Worm (Caenorhabditis elegans) whole organism, midembryonic: Measurements from ENCODE around the gene ugt-55.

Experiments used
- T22C8.4 ChIP-seq: fragments of 200-800 bp; sonication (Bioruptor generic); IDR thresholded peaks from 2 replicates; pipeline ENCODE4 v1.3.6; 2022; ENCODE audit warnings: missing genetic modification characterization, missing compliant biosample characterization
- cog-1 ChIP-seq: sonication (generic microtip); optimal IDR thresholded peaks from 2 replicates; lab custom pipeline; 2016; ENCODE audit warnings: missing genetic modification characterization, missing compliant biosample characterization
- flt-1 ChIP-seq: fragments of 200-800 bp; sonication (Bioruptor generic); IDR thresholded peaks from 2 replicates; pipeline ENCODE4 v1.3.6; 2022; ENCODE audit warnings: missing genetic modification characterization, missing compliant biosample characterization
- klf-2 ChIP-seq: fragments of 200-800 bp; sonication (Bioruptor generic); conservative IDR thresholded peaks from 2 replicates; pipeline ENCODE4 v1.3.6; 2022; ENCODE audit warnings: missing genetic modification reagents, missing genetic modification characterization, missing compliant biosample characterization
- med-1 ChIP-seq: sonication (generic microtip); optimal IDR thresholded peaks from 2 replicates; lab custom pipeline; 2017; ENCODE audit warnings: missing genetic modification characterization, mild to moderate bottlenecking, missing compliant biosample characterization, antibody characterized with exemption, missing genetic modification reagents; ENCODE audit not compliant: insufficient read depth
- ref-1 ChIP-seq: fragments of 200-800 bp; sonication (Bioruptor generic); conservative IDR thresholded peaks from 2 replicates; pipeline ENCODE4 v1.3.6; 2022; ENCODE audit warnings: missing genetic modification reagents, missing genetic modification characterization, missing compliant biosample characterization
- tab-1 ChIP-seq: fragments of 200-800 bp; sonication (Bioruptor generic); IDR thresholded peaks from 2 replicates; pipeline ENCODE4 v1.3.6; 2022; ENCODE audit warnings: missing genetic modification characterization, missing compliant biosample characterization
- ztf-23 ChIP-seq: fragments of 200-800 bp; sonication (Bioruptor generic); IDR thresholded peaks from 2 replicates; pipeline ENCODE4 v1.3.6; 2022; ENCODE audit warnings: missing genetic modification reagents, missing genetic modification characterization, missing compliant biosample characterization
- ztf-29 ChIP-seq: fragments of 200-800 bp; sonication (Bioruptor generic); IDR thresholded peaks from 2 replicates; pipeline ENCODE4 v1.3.6; 2022; ENCODE audit warnings: missing genetic modification reagents, missing genetic modification characterization, missing compliant biosample characterization

Gene ugt-55

DNA sequence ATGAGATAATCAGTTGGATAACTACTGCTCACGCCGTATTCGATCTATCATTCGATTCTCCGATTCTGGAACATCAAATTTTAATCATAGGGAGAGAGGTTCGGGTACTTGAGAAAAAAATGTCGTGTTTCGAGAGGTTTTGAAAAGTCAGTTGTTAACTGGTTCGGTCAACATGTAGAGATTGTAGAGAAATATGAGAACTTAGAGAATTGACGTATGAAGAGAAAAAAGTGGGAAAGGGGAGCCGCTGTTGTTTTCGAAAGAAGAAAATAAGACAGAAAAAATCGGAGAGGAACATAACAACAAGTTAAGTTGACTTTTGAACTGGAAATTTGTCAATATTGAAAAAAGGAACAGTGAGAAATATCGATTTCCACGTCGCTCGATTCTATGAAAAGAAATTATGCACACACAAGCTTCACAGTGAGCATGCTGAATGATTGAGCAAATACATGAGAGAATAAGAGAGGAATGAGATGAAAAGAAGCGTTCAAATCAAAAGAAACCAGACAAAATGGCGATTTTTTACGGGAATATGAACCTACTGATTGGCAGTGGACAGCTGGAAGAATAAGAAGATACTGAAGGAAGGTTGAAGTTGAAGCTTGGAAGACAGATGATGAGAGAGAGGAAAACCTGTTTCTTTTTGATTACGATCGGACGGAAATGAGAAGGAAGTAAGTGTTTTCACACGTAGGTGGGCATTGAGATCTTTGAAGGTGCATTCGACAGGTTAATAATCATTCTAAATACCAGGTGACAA lies 11.3 kb upstream of the ugt-55 start, which contains the start of the genes T04H1.13, slfl-5 and rad-50:
T04H1.13 (minus strand) TSS at position 51 of the 763 bp plus-strand sequence.
slfl-5 (minus strand) TSS at position 65 of the 763 bp plus-strand sequence.
rad-50 (plus strand) TSS at position 667 of the 763 bp plus-strand sequence.
- TF ChIP-seq ref-1 (GFP tag; lab: Robert Waterston, UW) (no peak), ztf-29 (GFP tag; lab: Robert Waterston, UW) (no peak)

DNA sequence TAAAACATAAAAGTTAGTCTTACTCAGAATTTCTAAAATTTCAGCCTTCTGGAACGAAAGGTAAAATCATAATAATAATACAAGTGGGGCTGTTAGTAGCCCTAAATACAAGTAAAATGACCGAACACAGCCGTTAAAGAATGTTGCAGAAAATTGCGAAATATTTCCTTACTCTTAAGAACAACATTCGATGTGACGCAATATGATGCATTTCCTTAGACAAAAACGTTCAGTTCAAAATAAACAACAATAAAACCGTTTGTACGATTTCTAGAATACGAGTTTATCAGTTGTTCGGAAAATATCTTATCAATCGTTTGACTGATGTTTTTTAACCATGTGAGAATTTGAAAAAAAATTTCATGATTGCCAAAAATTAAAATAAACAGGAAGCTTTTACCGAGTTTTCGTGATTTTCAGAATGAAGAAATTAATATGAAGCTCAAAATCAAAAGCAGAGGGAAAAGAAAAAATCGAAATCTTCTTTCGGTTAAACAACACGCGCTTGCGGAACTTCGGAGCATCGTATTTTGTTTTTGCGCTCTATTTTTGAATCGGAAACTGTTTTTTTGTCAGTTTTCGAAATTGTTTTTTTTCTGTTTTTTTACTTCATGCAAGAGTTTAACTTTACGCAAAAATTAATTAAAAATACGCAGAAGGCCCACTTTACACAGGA lies 10.6 kb upstream of the ugt-55 start:
- TF ChIP-seq tab-1 (GFP tag; lab: Robert Waterston, UW) = no peak
- TF ChIP-seq med-1 (GFP tag; lab: Kevin White, UChicago) = no peak

DNA sequence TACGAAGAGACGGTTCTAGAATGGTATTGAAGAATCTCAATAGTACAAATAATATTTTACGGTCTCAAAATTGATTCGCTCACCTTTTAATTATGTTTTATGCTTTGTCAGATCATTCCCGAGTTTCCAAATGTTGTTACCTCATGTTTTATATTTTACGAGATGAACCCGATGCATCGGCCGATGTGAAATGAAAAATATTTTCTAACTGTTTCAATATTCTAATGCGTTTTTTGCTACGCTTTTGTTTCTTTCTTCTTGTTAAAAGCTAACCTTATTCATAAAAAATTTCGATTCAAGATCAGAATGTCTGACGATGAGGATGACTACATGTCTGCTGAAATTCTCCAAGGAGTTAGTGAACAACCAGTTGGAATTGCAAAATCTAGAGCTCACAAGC lies 5.5 kb upstream of the ugt-55 start, which contains the start of gene T04H1.5:
T04H1.5 (plus strand) TSS at position 301 of the 400 bp plus-strand sequence.
- TF ChIP-seq med-1 (GFP tag; lab: Kevin White, UChicago) (no peak), ztf-29 (GFP tag; lab: Robert Waterston, UW) (no peak), flt-1 (GFP tag; lab: Robert Waterston, UW) (no peak), ztf-23 (no peak), tab-1 (GFP tag; lab: Robert Waterston, UW) (no peak), cog-1 (tag; lab: Kevin White, UChicago) (no peak), T22C8.4 (no peak)

DNA sequence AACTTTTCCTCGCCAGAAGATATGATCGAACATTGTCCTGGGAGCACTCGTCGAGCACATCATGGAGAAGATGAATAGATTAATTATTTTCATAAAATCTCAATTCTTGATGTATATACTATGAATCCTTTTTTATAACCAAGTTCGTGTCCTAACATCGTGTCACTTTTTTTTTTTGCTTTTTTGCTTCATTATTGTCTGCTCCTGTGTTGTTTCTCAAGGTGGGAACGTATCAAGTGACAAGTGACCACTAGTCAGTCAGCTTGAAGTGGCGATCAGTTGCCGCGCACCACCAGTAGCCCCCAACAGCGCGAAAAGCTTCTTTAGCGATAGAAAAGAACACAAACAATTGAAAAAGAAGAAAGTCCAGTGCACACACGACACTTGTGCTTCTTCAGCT lies 4.2 kb upstream of the ugt-55 start, which contains the start of gene lrx-1:
lrx-1 (plus strand) TSS at position 301 of the 400 bp plus-strand sequence.
- TF ChIP-seq flt-1 (GFP tag; lab: Robert Waterston, UW) (no peak), ztf-23 (no peak), med-1 (GFP tag; lab: Kevin White, UChicago) (no peak), cog-1 (tag; lab: Kevin White, UChicago) (no peak), T22C8.4 (no peak), tab-1 (GFP tag; lab: Robert Waterston, UW) (no peak), ztf-29 (GFP tag; lab: Robert Waterston, UW) (no peak), ref-1 (GFP tag; lab: Robert Waterston, UW) (no peak), klf-2 (GFP tag; lab: Robert Waterston, UW) (no peak)

DNA sequence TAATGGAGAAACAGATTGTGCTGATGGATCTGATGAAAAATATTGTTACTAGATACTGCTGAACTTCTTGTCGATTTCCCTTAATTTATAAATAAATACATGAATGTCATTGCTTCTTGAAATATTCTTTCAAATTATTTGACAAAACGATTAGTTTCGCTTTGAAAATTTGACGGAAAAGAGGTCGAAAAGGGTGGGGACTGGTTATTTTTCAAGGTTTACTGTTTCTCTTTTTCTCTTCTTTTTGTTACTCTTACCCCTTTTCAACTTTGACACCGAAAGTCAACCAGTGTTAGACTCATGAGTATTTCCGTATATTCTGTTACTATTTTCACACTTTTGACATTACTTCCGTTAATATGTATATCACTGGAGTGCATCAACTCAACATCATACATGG lies 1.2 kb upstream of the ugt-55 start, which contains the start of gene T04H1.12:
T04H1.12 (plus strand) TSS at position 301 of the 400 bp plus-strand sequence.
- TF ChIP-seq T22C8.4 (no peak), ztf-23 (no peak), med-1 (GFP tag; lab: Kevin White, UChicago) (no peak), ztf-29 (GFP tag; lab: Robert Waterston, UW) (no peak), tab-1 (GFP tag; lab: Robert Waterston, UW) (no peak), klf-2 (GFP tag; lab: Robert Waterston, UW) (no peak), cog-1 (tag; lab: Kevin White, UChicago) (no peak), flt-1 (GFP tag; lab: Robert Waterston, UW) (no peak), ref-1 (GFP tag; lab: Robert Waterston, UW) (no peak)

DNA sequence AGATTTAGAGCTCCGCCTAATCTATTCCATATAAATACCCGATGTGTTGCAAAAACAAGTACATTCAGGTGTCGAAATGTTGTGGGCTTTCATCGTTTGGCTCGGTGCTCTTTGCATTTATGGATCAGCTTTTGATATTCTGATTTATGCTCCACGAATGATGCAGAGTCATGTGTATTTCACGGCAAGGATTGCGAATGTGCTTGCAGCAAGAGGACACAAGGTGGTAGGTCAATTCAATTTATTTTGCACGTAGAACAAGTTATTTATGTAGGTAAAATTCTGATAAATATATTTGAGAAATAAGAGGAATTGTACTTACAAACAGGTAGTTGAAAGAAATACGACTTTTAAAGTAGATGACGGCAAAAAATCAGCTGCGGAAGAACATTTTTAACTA lies 2.4 kb downstream of the ugt-55 start, which contains the start of gene ugt-56:
ugt-56 (plus strand) TSS at position 61 of the 400 bp plus-strand sequence.
- TF ChIP-seq cog-1 (tag; lab: Kevin White, UChicago) (no peak), flt-1 (GFP tag; lab: Robert Waterston, UW) (no peak), med-1 (GFP tag; lab: Kevin White, UChicago) (no peak), ref-1 (GFP tag; lab: Robert Waterston, UW) (no peak), ztf-23 (no peak)

DNA sequence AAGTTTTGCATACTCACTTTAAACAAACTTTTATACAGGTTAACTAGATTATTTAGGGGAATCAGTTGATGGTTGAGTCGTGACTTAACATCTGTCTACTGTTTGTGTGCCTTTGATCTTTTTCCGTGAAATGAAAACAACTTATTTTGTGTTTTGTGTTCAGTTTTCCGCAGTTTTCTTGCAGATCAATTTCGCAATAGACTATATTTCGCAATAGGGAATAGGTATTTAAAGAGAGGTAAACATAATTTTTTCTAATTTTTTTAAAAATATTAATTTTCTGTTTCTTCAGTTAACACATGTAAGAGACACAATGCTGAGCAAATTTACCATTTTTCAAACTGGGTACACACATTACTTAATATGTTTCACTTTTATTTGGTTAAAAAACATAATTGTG lies 4.9 kb downstream of the ugt-55 start, which contains the start of gene tbb-6:
tbb-6 (plus strand) TSS at position 155 of the 400 bp plus-strand sequence.
- TF ChIP-seq tab-1 (GFP tag; lab: Robert Waterston, UW) (no peak), T22C8.4 (no peak), flt-1 (GFP tag; lab: Robert Waterston, UW) (no peak), klf-2 (GFP tag; lab: Robert Waterston, UW) (no peak), ref-1 (GFP tag; lab: Robert Waterston, UW) (no peak), ztf-23 (no peak), med-1 (GFP tag; lab: Kevin White, UChicago) (no peak), cog-1 (tag; lab: Kevin White, UChicago) (no peak), ztf-29 (GFP tag; lab: Robert Waterston, UW) (no peak)

DNA sequence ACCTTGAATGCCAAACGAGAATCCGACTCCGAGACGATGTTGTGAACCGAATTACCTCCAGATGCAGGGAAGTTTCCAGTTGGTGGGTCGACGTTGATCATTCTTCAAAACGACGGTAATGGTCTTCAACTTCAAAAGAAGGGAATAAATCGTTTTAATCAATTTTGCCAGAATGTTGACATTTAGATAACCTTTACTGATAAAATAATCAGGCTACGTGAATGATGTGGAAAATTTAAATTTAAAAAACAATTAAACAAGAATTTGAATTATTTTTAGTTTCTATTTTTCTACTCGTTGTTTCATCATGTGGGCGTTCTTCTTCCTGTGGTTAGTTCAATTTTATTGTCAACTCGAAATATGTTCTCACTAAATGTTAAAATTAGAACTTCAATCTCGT lies 7.2 kb downstream of the ugt-55 start, which contains the start of gene ssp-35:
ssp-35 (minus strand) TSS at position 101 of the 400 bp plus-strand sequence.
- TF ChIP-seq tab-1 (GFP tag; lab: Robert Waterston, UW) (no peak), ztf-29 (GFP tag; lab: Robert Waterston, UW) (no peak), flt-1 (GFP tag; lab: Robert Waterston, UW) (no peak), klf-2 (GFP tag; lab: Robert Waterston, UW) (no peak), med-1 (GFP tag; lab: Kevin White, UChicago) (no peak), T22C8.4 (no peak), ref-1 (GFP tag; lab: Robert Waterston, UW) (no peak), cog-1 (tag; lab: Kevin White, UChicago) (no peak), ztf-23 (no peak)

DNA sequence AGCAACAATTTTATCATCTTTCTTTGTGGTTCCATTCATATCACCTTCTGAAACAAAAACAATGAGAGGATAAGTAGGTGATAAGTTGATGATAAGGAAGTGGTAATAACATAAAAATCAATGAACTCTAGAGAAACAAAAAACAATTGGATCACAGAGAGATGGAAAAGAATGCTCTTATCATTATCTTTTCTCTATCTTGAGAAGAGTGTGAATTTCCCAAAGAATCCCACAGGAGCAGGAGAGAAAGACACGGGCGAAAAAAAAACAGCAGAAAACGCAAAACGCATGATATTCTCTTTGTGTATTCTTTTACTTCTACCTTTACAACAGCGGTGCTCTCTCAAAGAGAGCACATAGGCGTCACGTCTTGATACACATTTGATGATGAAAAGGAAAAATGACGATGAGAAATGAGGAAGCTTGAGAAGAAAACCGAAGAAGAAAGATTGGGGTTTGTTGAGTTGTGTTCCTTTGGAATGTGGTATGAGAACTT lies 12.8 kb downstream of the ugt-55 start, which contains the start of gene twk-24:
twk-24 (minus strand) TSS at position 51 of the 496 bp plus-strand sequence.
- TF ChIP-seq med-1 (GFP tag; lab: Kevin White, UChicago) (no peak), klf-2 (GFP tag; lab: Robert Waterston, UW) (no peak), ref-1 (GFP tag; lab: Robert Waterston, UW) (no peak), cog-1 (tag; lab: Kevin White, UChicago) (no peak), tab-1 (GFP tag; lab: Robert Waterston, UW) (no peak), T22C8.4 (no peak), flt-1 (GFP tag; lab: Robert Waterston, UW) (no peak), ztf-29 (GFP tag; lab: Robert Waterston, UW) (no peak), ztf-23 (no peak)
